Worm (Caenorhabditis elegans) whole organism, early embryonic: ENCODE results near the gene M02D8.6.

Source experiments
- B0310.2 ChIP-seq: sonication (generic microtip); optimal IDR thresholded peaks from 2 replicates; lab custom pipeline; 2016; ENCODE audit warnings: mild to moderate bottlenecking, missing genetic modification characterization, missing compliant biosample characterization
- ama-1 ChIP-seq: fragments of 150-350 bp; optimal IDR thresholded peaks from 2 replicates; lab custom pipeline; 2014
- hmbx-1 ChIP-seq: sonication (generic microtip); optimal IDR thresholded peaks from 2 replicates; lab custom pipeline; 2016; ENCODE audit warnings: mild to moderate bottlenecking, missing genetic modification characterization, missing compliant biosample characterization
- hmg-4 ChIP-seq: fragments of 200-800 bp; sonication (Bioruptor generic); optimal IDR thresholded peaks from 2 replicates; lab custom pipeline; 2018; ENCODE audit warnings: mild to moderate bottlenecking, missing genetic modification characterization, missing compliant biosample characterization
- pes-1 ChIP-seq: fragments of 200-800 bp; sonication (Bioruptor generic); IDR thresholded peaks from 2 replicates; pipeline ENCODE4 v1.3.6; 2022; ENCODE audit warnings: missing genetic modification reagents, missing genetic modification characterization, missing compliant biosample characterization
- scrt-1 ChIP-seq: fragments of 200-800 bp; sonication (Bioruptor generic); IDR thresholded peaks from 2 replicates; pipeline ENCODE4 v1.3.6; 2022; ENCODE audit warnings: missing genetic modification characterization, missing compliant biosample characterization
- tra-4 ChIP-seq: sonication (generic microtip); optimal IDR thresholded peaks from 2 replicates; lab custom pipeline; 2017; ENCODE audit warnings: missing genetic modification characterization, missing compliant biosample characterization

ce11 chrX:8750660-8751059, 18.9 kb upstream of the M02D8.6 start, which contains the start of gene asns-2:
- TF ChIP-seq hmbx-1 (tag; lab: Kevin White, UChicago) = no peak
- no peak for TF ChIP-seq ama-1 (lab: Kevin White, UChicago)
- no peak for TF ChIP-seq scrt-1 (GFP tag; lab: Robert Waterston, UW)
- TF ChIP-seq pes-1 (GFP tag; lab: Robert Waterston, UW) = no peak
- no peak for TF ChIP-seq tra-4 (tag; lab: Kevin White, UChicago)
- no peak for TF ChIP-seq hmg-4 (GFP tag; lab: Kevin White, UChicago)
- TF ChIP-seq B0310.2 (tag; lab: Kevin White, UChicago) = no peak
